Fruit fly (Drosophila melanogaster) ovary, adult (tissue): ENCODE results near the gene TfIIA-S.
A peak's percentile ranks its signal among the peaks of the same experiment; 100 is the strongest.

Experiments
- CG17801 ChIP-seq: fragments of 200-800 bp; optimal IDR thresholded peaks from 2 replicates; lab custom pipeline; 2019; ENCODE audit warnings: missing biosample characterization, mild to moderate bottlenecking, missing genetic modification characterization, moderate library complexity; ENCODE audit not compliant: partially characterized antibody

TfIIA-S gene

DNA sequence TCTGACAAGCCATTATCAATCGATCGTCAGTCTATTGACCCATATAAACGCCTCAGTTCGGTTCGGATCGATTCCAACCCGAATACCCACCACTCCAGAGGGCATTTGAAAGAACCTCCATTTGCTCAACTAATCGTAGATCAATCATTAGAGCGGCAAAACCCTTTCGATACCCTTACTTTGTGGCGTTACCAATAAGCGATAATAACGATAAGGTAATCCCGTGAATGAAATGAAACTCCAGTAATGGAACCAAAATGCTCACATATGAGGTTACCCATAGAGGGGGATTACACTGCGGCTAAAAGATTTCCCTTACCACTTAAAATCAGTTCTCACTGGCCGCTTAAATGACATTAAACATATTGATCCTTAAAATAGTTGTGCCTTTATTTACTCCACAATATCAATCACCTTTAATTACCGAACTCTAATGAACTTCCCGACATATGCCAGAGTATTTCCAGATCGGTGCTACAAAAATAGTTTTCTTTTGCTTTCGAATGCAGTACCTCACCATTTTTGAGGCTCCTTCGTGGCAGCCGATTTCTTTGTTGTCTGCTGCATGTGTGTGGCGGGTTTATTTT lies 18.2 kb downstream of the TfIIA-S start:
- no peak for TF ChIP-seq CG17801 (GFP tag; lab: Kevin White, UChicago)

dm6 chr3R:23871720-23872119 lies 19.1 kb downstream of the TfIIA-S start:
- TF ChIP-seq CG17801 (GFP tag; lab: Kevin White, UChicago): no peak

- TF ChIP-seq CG17801 (GFP tag; lab: Kevin White, UChicago): no peak
Observed at dm6 chr3R:23869965-23870364, 20.9 kb downstream of the TfIIA-S start.

DNA sequence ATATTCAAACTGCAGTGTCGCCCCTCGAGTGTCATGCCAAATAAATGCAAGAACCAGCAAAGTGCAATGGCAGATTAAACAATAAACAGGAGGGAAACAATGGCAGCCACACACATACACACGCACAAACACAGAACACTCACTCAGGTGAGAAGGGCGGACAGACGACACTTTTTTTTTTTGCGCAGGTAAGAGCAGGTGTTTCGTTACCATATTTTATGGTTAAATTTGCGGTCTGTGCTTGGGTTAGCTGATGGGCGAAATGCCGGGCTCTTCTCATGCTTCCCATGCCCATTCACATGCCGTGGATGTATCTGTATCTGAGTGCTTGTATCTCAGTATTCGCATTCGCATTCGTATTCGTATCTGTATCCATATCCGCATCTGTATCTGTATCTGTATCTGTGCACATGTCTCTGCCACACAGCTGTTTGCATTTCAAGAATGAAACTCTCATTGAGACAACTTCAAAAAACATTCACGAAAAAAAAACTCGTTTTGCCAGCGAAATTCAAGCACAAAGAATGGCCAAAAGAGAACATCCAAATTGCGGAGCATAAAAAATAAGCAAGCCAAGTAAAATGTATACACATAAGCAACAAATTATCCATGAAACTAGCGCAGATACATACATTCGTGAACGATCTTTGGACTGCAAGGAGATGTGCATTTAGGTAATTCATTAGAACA lies 21.5 kb downstream of the TfIIA-S start:
- TF ChIP-seq CG17801 (GFP tag; lab: Kevin White, UChicago): no peak

- TF ChIP-seq CG17801 (GFP tag; lab: Kevin White, UChicago): no peak
Observed at dm6 chr3R:23867825-23868224, 23.0 kb downstream of the TfIIA-S start.

- TF ChIP-seq CG17801 (GFP tag; lab: Kevin White, UChicago): no peak
Observed at dm6 chr3R:23867194-23867593, 23.7 kb downstream of the TfIIA-S start.

dm6 chr3R:23859365-23859804 lies 31.5 kb downstream of the TfIIA-S start:
- peak; percentile 6 for TF ChIP-seq CG17801 (GFP tag; lab: Kevin White, UChicago)

DNA sequence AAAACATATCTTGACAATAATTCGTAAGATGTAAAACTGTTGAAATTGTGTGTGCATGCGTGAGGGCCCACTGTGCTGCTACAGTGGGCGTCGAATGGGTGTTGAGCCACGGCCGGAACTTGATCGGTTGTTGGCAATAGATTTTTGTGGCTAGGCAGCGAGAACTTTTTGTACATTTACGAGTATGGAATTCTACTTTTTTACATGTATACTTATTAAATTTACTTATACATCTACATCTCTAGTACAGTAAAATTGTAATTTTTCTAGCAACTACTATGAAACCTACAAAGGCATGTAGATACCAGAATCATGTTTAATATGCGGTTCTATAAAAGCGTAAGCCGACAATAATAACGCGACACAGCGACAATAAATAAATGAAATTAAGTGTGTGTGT lies 41.3 kb downstream of the TfIIA-S start:
- TF ChIP-seq CG17801 (GFP tag; lab: Kevin White, UChicago): no peak

dm6 chr3R:23846107-23846506 lies 44.8 kb downstream of the TfIIA-S start:
- TF ChIP-seq CG17801 (GFP tag; lab: Kevin White, UChicago): no peak
